Fruit fly (Drosophila melanogaster) ovary, adult (tissue): Measurements from ENCODE around the gene CG43736.

Source experiments
- CG17801 ChIP-seq: fragments of 200-800 bp; optimal IDR thresholded peaks from 2 replicates; lab custom pipeline; 2019; ENCODE audit warnings: missing biosample characterization, mild to moderate bottlenecking, missing genetic modification characterization, moderate library complexity; ENCODE audit not compliant: partially characterized antibody

Gene CG43736

DNA sequence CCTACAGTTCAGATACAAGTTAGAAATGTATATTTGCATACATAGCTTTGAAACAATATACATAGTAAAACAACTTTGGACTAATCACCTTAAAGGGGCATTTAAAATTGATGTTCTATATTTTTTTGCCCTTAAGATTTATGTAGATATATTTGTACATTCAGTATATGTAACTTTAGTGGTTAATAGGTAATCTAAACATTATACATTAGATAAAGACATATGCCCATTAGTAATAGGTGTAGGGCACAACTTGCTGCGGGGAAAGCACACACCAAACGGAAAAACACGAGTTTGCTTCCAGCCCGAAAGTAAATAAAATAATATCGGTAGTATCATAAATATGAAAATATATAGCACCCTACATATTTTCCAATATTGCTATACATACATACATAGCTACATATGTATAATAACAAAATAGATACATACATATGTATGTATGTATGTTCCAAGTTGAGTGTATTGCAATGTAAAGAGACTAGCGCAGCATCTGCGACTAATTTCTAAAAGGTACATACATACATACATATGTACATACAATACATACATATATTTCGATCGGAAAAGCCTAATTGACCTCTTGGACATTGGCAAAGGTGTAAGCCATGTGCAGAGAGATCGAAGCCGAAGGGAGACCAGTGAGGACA lies at the start of gene CG43736:
TSS of gene CG43736 (plus strand) at position 600 of the 650 bp plus-strand sequence.
- peak; percentile 99 for TF ChIP-seq CG17801 (GFP tag; lab: Kevin White, UChicago)

DNA sequence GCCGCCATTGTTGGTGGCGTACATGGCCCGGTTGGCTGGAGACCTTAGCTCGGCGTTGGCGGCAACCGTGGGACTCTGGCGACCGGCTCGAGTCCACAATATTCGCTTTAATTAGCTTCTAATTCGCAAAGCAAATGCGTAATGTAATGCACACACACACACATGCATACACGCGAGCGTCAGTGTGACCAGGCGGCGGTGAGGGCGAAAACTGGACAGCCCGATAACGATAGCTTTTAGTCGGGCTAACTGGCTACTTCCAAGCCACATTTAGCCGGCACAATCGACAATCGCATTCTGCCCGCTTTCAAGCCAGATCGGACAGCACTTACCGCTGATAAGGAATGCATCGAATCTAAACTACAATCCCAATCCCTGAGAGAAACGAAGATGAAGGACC lies 43.0 kb upstream of the CG43736 start, which contains the start of the genes Nf-YC and xit:
TSS of gene Nf-YC (minus strand) at position 217 of the 400 bp plus-strand sequence.
TSS of gene xit (plus strand) at position 314 of the 400 bp plus-strand sequence.
- peak; percentile 3 for TF ChIP-seq CG17801 (GFP tag; lab: Kevin White, UChicago)

DNA sequence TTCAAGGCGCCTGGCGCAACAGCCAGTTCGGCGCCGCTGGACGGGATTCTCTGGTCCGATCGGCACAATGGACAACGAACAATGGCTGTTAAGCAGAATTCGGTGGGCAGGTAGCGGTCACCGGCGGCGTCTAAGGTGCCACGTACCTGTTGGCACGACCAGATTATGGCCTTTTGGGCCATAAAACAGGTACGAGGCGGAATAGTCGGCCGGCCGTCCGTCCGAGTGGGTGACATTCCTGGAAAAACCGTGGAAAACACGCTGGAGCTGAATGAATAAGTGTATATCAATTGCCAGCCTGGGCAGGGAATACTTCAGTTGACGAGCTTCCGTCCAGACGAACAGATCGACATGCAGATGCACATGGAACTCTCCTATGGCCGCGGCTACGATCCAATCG lies 40.8 kb upstream of the CG43736 start, which contains the start of gene Atx-1:
TSS of gene Atx-1 (plus strand) at position 301 of the 400 bp plus-strand sequence.
- no peak for TF ChIP-seq CG17801 (GFP tag; lab: Kevin White, UChicago)

DNA sequence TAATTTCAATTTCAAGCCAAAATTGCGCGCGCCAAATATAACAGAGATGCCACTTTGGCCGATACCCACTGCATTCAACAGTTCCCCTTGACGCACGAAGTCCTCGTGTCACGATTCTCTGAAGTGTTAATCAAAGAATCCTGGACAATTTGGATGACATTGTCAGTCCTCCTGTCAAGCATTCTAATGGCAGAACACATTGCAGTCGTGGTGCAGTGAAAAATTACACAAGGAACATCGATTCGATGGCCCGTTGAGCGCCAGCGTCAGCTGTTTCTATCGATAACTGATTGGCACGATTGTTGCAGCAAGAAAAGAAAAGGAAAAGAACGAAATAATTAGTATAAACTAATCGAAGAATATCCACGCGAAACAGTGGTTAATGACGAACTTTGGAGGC lies 39.5 kb upstream of the CG43736 start, which contains the start of gene nonC:
TSS of gene nonC (plus strand) at position 294 of the 400 bp plus-strand sequence.
- TF ChIP-seq CG17801 (GFP tag; lab: Kevin White, UChicago), result peak; percentile 57

DNA sequence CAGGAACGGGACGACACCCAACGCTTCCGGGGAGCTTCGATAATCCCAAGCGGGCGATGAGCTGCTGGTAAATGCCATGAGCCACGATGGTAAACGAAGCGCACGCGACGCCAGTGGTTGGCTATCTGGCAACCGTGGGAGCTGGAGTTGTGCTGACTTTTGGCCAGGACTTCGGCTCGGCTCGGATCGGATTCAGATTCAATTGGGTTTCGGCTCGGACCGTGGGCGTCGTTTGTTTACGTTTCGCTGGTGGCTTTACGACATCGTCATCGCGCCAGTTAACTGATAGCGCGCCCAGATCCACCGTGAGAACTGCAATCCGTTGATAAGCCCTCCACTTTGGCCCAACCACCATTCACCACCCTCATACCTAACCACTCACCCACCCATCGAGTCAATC lies 31.1 kb upstream of the CG43736 start, which contains the start of gene mAChR-C:
TSS of gene mAChR-C (minus strand) at position 101 of the 400 bp plus-strand sequence.
- TF ChIP-seq CG17801 (GFP tag; lab: Kevin White, UChicago), result no peak

DNA sequence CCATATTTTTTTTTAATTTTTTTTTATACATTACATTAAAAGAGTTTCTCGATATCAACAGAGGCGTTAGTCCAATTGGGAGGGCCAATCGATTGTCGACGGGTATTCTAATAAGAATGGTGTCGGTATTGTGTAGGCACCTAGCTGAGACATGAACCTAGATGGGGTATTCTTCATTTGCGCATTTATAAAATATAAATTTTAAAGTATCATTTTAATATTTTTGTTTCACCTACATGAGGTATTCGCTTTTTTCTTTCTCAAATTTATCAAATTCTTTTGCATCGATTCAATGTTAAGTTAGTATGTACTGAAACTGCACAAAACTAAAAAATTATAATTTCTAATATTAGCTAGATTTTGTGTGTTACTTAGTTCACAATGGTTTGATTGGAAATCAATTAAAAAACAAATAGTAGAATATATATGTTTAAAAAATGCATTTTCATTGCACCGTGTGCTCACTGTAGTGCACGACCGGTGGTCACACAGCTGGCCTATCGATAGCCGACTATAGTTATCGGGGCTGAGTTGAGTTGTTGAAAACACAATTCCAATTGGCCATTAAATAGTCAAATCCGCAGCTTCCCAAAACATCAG lies 19.7 kb upstream of the CG43736 start, which contains the start of the genes CG14435 and Tmf:
TSS of gene CG14435 (minus strand) at position 81 of the 600 bp plus-strand sequence.
TSS of gene Tmf (plus strand) at position 501 of the 600 bp plus-strand sequence.
- peak; percentile 86 for TF ChIP-seq CG17801 (GFP tag; lab: Kevin White, UChicago)

DNA sequence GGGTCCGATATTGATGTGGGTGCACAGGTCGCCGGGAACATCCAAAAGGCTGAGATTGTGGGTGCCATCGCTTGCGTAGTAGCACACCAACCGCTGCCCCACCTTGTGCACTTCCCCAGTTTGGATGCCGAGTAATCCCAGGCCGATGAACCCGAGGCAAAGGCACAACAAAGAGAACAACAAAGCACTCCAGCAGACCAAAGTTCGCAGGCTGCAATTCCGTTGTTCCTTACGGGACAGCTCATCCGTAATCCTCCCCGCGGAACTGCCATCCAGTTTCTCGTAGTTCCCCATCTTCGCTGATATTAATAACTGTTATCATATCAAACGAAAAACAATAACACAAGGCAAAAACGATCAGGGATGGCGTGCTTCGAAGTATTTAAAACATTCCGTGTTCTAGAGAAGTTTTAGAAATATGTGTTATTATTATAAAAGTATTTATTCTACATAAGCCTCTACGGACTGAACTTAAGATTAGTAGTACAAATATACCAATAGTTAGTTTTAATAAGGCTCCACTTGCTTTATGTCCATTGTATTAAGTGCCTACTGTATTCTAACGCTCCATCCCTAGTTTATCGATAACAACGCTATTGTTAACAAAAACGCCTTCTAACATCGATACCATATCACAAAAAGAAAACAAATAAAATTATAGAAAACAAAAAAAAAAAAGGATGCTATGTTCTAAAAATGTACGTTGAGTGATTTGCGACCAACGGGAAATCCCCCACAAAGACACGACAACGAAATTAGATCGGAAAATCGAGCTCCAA lies 14.3 kb upstream of the CG43736 start, which contains the start of the genes Cht11 and CG4558:
TSS of gene Cht11 (minus strand) at position 340 of the 779 bp plus-strand sequence.
TSS of gene CG4558 (plus strand) at position 593 of the 779 bp plus-strand sequence.
- peak; percentile 97 for TF ChIP-seq CG17801 (GFP tag; lab: Kevin White, UChicago)

DNA sequence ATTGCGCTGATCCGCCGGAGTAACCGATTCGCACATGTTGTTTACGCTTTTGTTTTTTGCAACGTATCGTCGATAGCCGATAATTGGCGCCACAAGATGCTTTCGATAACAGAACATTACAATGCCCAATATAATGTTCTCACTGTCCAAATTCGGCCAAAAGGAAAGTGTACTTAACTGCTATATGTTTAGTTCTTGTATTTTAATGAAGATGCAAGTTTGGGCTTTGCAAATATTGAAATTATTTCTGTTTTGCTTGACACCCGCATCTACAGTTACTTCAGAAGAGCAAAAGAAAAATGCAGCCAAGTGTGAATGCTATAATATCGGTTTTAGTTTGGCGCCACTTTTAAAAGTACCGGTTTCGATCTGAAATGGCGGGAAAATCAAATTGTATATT lies 11.1 kb upstream of the CG43736 start:
- peak; percentile 93 for TF ChIP-seq CG17801 (GFP tag; lab: Kevin White, UChicago)

DNA sequence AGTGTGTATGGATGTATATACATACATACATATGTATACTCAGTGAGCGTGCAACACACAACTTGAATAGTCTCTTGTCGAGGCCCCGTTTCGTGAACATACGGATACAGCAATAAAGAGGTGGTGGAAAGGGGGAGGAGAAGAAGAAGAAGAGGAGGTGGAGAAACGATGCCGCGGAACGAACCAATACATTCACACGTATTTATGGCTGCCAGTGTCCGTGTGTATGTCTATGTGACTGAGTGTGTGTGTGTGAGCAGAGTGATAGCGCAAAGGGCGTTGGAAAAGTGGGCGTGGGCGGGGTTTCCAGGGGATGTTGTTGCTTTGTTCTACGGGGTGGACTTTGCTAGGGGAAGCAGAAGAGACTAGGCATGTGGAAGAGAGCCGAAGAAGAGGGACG lies 10.3 kb upstream of the CG43736 start:
- no peak for TF ChIP-seq CG17801 (GFP tag; lab: Kevin White, UChicago)

DNA sequence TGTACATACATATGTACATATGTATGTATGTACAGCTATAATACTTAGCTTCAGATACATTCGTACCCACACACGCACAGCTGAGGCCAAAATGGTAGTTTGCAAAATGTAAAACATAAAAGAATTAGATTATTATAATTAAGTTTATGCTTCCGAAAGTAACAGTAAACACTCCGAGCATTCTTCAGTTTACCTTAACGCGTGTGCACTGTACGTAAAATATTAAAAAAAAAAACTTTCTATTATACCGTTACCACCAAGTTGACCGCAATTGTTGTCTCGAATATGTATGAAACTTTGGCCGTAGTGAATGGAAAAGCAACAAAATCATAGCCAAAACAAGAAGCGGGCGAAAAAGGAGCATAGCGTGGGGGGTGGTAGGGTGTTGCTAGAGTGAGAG lies 9.1 kb upstream of the CG43736 start:
- peak; percentile 0 for TF ChIP-seq CG17801 (GFP tag; lab: Kevin White, UChicago)

DNA sequence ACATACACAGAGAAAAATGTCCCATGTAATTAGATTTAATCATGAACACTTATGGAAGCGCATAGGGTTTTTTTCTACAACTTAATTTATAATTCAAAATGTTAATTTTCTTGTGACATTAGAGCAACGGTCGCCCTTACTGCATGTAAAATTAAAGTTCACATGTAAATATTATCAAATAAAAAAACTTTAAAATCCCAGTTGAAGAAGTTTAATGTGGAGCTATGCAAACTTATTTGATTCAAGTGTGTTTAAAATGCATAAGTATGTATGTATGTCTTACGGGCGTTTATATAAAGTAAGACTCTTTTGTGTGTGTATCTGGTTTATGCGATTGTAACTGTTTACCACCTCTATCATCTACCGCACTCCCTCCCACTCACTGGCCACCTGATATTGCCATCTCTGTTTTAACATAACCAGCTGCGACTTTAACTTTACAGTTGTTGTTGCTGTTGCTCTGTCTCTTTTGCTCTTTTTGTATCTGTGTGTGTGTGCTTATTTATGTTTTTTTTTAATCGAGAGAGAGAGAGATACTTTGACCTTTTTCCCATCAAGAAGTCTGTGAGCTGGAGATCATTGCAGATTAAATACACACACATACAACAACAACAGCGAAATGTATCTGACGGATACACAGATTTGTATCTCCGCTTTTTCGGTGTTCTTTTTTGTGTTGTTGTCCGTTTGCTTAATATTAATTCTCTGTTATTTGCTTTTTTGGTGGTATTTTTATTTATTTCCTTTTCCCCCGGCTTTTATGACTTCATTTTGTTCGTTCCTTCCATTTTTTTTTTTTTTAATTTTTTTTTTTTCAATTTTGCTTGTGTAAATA lies 8.1 kb upstream of the CG43736 start:
- TF ChIP-seq CG17801 (GFP tag; lab: Kevin White, UChicago), result no peak

DNA sequence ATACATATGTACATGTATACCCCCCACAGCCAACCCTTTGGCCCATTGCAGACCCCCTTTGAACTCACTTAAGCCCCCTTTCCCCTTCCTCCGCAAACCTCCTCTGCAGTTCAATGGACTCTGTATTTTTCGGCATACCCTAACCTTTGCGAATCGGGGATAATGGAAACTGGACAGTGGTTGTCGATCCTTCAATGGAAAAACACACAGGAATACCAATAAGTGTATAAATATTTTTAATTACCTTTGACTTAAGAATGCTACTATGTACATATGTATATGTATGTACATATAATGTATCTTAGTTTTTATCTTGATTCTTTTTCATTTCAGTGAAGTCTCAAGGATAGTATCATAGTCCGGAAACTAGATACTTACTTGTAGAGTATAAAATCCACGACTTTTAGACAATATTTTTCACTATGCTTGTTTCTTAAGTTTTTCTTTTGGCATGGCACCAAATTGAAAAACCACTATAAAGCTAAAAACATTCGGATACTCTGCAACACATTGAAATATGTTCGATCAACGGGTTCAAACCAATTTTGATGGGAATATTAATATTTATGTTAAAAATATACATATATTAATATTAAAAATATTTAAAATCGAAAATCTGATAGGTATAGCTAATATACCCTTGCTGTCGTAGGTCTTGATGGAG lies 7.2 kb upstream of the CG43736 start:
- TF ChIP-seq CG17801 (GFP tag; lab: Kevin White, UChicago), result peak; percentile 84

DNA sequence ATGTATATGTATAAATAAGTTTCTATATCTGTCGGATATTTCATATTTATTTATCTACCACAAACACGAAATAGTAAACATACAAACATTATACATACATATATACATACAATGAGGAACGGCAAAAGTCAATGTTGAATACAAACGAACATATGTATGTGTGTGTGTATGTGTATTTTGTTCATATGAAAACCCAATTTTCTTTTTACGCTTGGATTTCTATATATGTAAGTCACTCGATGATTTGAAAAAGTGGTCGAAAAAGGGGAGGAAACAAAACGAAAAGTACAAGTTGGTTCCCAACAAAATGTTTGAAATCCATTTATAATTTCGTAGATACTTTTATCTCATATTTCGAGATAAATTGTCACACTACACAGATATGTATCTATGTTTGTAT lies 6.4 kb upstream of the CG43736 start:
- TF ChIP-seq CG17801 (GFP tag; lab: Kevin White, UChicago), result no peak
